Fruit fly (Drosophila melanogaster) ovary, adult (tissue): ENCODE measurements around the gene Ufd4.

Experiments
- CG17801 ChIP-seq: fragments of 200-800 bp; optimal IDR thresholded peaks from 2 replicates; lab custom pipeline; 2019; ENCODE audit warnings: missing biosample characterization, mild to moderate bottlenecking, missing genetic modification characterization, moderate library complexity; ENCODE audit not compliant: partially characterized antibody

Gene Ufd4

DNA sequence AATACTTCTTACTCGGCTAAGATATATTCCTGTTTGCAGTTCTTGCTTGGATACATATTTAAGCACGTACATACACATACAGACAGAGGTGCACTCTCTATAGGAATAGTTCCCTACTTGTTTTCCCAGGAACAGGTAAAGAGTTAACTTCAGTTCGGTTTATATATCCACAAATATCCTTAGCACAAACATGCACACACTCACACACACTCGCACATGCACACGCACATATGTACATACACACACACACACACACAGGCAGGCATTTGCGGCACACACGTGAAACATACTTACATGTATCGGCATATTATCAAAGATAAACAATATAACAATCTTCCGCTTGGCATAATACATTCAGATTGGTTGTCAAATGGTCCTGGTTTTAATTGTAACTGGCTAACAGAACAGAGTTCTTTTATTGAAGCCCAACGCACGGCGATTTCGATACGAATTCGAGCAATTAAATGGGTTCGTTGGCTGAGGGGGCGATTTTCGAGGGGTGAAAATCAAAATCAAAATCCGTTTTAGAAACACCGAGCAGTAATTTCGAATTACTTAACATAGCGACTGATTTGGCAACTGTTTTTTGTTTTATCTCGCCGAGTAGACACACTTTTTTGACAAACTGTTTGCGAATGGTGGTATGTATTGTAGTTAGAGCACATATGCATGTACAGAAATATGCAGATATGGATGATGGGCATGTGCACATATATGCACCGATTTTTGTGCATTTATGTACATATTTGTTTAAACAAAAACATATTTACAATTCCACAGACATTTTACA, 32.0 kb downstream of the Ufd4 start:
- TF ChIP-seq CG17801 (GFP tag; lab: Kevin White, UChicago) = no peak

DNA sequence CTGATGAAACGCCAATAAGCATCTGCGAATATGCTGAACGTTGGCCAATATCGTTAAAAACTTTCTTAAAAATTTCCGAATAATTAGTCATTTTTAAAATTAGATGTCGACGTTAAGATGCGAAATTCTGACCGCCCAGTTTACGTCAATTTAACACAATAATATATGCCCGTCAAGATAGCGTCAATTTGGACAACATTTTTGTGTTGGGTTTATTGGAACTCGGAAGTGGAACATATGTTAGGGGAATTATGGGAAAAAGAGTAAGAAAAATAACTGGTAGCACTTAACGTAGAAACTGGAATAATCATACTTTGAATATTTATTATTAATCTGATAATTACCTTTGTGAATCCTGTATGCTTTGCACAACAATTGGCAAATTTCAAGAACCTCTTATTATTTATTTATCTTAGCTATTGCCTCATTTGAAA, 36.4 kb downstream of the Ufd4 start, which contains the start of gene CG5676:
CG5676 (minus strand) TSS at position 167 of the 434 bp plus-strand sequence.
- TF ChIP-seq CG17801 (GFP tag; lab: Kevin White, UChicago) = peak; percentile 11

DNA sequence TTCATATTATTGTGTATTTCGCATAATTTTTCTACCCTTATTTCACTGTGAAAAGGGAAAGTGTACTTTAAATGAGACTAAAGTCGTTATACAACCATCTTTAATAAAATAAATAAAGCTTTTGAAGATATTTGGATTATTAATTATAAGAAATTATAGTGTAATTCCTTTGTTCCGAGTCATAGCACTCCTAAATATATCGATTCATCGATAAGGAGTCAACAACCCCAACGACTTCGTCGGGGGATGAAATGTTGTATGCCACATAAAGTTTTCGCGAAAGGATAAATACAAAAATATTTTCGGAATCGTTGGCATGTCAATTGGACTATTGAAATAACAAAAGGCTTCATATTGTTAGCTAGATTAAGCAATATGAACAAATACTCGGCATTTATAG, 40.6 kb downstream of the Ufd4 start, which contains the start of gene Ror:
Ror (plus strand) TSS at position 252 of the 400 bp plus-strand sequence.
- no peak for TF ChIP-seq CG17801 (GFP tag; lab: Kevin White, UChicago)

DNA sequence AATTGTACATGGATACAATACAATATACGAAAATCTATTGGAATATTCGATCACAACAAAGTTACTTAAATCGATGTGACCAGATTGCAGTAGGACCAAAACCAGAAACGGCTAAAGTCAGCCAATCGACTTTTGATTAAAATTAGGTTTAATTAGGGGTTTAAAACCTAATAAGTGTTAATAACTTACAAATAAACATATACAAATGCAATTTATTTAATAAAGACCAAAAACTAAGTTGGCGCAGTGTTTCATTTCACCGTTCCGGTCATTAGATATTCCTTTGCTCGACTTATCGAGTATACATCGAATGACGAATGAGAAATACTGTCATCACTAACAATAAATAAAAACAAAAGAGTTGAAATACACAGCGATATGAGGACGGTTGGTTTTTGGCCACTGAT, 41.7 kb downstream of the Ufd4 start, which contains the start of the genes bsk and CG31717:
bsk (minus strand) TSS at position 61 of the 407 bp plus-strand sequence.
CG31717 (plus strand) TSS at position 297 of the 407 bp plus-strand sequence.
- TF ChIP-seq CG17801 (GFP tag; lab: Kevin White, UChicago) = peak; percentile 51

DNA sequence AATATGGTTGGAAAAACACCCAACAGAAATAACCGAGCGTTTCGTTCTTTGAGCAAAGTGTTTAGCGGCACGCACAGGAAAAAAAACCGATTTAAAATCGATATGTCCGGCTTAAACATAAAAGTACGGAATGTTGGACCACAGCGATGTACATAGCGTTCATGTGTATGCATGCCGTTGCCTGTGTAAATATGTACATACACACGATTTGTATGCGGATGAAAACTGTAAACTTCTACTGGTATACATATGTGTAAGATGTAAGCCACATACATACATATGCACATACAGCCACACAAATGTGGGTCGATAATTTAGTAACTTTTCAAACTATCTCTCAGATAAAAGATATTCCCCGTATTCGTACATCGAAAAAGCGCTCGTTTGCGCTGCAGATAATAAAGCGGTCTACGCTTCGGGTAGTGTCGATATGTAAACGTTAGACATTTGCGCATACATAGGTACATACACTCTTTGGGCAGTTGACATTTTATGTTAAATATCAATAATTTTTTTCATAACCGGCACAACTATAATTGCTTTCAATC, 42.4 kb downstream of the Ufd4 start:
- TF ChIP-seq CG17801 (GFP tag; lab: Kevin White, UChicago) = no peak

DNA sequence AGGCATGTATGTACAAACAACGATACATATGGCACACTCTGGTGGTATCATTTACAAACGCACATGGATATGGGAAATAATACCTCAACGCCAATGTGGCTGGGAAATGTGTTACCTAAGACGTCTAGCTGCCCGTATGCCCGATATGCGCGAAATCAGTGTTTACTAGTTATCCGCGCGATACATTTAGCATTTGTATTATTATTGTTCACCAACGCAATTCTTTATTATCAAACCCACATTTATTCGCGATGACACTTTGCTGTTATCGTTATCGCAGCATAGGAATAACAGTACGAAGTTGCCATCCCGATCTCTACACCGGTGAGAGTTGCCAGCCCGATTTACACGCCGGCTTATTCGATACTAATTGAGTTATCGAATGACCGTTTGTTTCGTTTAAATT, 45.4 kb downstream of the Ufd4 start, which contains the start of gene chico:
chico (minus strand) TSS at position 294 of the 406 bp plus-strand sequence.
- TF ChIP-seq CG17801 (GFP tag; lab: Kevin White, UChicago) = no peak

DNA sequence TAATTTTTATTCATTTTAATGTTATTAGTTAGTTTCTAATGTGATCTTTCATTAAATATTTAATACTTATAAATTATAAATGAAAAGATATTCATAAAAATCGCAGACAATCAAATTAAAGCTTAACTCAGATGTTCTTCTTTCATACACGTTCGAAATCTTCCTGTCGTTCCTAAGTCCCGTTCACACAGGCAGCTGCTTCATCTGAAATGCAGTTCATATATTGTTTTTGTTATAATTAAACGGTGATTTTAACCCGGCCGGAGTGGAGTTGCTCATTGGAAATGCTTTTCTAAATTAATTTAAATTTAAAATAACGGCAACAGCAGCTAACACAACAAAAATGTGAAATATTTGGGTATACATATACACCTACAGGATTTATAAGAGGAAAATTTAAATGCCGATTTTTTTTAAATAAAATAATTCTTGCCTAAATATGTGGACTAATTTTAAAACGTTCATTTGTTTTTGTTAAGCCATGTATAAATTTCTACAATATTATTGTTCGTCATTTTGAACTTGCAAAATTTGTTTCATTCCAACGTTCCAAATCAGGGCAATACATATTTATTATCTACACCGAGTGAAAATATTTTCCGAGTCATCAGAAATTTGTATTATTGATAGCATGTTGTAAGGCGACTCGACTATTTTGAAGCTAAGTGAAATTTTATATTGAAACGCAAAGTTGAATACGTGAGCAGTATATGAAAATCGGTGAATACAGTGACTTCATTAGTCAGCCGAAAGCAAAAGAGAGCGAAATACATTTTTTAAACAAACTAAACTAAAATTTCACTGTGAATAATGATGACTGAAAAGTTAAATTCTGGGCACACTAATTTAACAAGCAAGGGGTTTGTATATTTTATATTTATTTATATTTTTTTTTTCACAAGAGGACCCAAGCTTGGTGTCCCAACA, 53.2 kb downstream of the Ufd4 start, which contains the start of gene me31B:
me31B (plus strand) TSS at position 616 of the 927 bp plus-strand sequence.
- TF ChIP-seq CG17801 (GFP tag; lab: Kevin White, UChicago) = peak; percentile 26

DNA sequence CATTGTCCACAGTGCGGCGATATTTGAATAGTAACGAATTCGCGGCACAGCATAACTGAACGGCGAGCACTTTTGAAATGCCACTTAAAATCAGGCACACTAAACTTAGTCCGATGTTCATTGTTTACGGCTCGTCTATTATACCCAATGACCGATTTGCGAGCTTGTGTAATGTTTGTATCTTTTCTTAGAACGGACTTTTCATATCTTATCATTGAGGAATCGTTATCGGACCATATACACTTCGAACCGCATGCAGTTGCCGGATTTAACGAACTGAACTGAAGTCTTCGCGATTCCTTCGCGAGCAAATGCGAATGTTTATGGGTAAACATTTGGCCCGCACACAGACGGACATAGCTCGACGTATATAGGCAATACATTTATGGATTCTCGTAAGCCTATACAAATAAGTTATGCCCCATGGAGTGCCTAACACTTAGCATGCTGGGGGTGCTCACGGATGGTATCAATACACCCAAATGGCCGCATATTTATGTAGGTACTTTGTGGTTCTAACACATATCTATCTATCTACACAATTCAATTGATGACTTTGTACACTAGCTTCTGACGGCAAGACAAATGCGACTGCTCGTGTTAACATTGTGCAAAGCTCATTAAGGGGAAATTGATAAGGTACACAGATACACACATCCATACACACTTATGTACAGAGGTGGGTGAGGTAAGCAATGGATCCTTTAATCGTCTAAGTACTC, 54.3 kb downstream of the Ufd4 start, which contains the start of gene mthl15:
mthl15 (minus strand) TSS at position 593 of the 722 bp plus-strand sequence.
- no peak for TF ChIP-seq CG17801 (GFP tag; lab: Kevin White, UChicago)

DNA sequence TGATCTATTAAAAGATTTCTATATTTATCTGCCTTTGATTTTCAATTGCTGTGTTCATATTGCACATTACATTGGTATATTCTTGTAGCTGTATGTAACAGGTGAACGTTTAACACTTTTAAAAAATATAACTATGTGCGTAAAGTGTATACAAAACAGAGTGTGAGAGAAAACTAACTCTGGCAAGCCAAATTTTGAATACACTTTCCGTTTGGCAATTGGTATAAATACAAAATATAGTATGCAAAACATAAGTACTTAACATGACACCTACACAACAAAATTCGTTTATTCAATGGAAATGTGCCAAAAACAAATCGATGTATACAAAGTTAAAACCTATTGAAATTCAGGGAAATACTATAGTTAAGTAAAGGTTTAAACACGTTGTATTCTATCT, 59.3 kb downstream of the Ufd4 start:
- TF ChIP-seq CG17801 (GFP tag; lab: Kevin White, UChicago) = no peak

DNA sequence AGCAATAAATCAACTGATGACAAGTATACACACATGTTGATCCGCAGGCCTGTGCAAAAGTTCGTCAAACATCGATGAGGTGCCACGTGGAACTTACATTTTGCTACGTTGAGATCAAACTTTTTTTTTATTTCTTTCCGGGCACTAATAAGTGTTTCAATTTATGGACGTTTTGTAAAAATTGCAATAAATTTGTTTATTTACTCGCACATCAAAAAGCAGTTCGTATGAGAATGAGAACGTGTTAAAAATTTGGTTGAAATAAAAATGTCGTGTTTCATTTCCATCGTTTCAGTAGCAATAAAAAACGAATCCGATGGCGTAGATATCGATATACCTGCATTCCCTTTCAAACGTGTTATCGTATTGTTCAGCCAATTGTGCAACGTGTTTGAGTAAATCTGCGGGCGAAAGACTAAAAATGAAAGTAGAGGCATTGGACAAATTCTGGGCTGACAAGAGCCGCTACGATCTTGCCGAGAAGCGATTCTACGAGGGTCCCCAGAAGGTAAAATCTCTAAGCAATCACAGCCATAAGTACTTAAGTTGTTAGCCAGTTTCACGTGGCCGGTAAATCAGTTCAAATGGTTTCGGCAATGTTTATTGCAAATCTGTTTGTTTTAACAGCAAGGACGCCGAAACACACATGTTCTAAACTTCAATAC, 59.9 kb downstream of the Ufd4 start, which contains the start of gene eEF1delta:
eEF1delta (plus strand) TSS at position 356 of the 665 bp plus-strand sequence.
- no peak for TF ChIP-seq CG17801 (GFP tag; lab: Kevin White, UChicago)
